Worm (Caenorhabditis elegans) whole organism, early embryonic: Measurements from ENCODE around the gene lgc-24.
A peak's percentile ranks its signal among the peaks of the same experiment; 100 is the strongest.

ENCODE experiments used
- B0310.2 ChIP-seq: sonication (generic microtip); optimal IDR thresholded peaks from 2 replicates; lab custom pipeline; 2016; ENCODE audit warnings: mild to moderate bottlenecking, missing genetic modification characterization, missing compliant biosample characterization
- F13C5.2 ChIP-seq: sonication (generic microtip); optimal IDR thresholded peaks from 2 replicates; lab custom pipeline; 2017; ENCODE audit warnings: mild to moderate bottlenecking, missing genetic modification characterization, inconsistent platforms, missing compliant biosample characterization
- aly-1 ChIP-seq: sonication (generic microtip); optimal IDR thresholded peaks from 2 replicates; lab custom pipeline; 2016; ENCODE audit warnings: missing genetic modification characterization, missing compliant biosample characterization
- ama-1 ChIP-seq: fragments of 150-350 bp; optimal IDR thresholded peaks from 2 replicates; lab custom pipeline; 2014
- ceh-13 ChIP-seq: fragments of 200-800 bp; sonication (Bioruptor generic); optimal IDR thresholded peaks from 2 replicates; lab custom pipeline; 2018; ENCODE audit warnings: mild to moderate bottlenecking, missing genetic modification characterization, missing compliant biosample characterization
- ceh-36 ChIP-seq: sonication (generic microtip); optimal IDR thresholded peaks from 2 replicates; lab custom pipeline; 2016; ENCODE audit warnings: missing genetic modification characterization, inconsistent platforms, missing compliant biosample characterization
- ets-7 ChIP-seq: sonication (generic microtip); optimal IDR thresholded peaks from 2 replicates; lab custom pipeline; 2016; ENCODE audit warnings: missing genotype, missing genetic modification characterization, missing compliant biosample characterization
- flt-1 ChIP-seq: fragments of 200-800 bp; sonication (Bioruptor generic); IDR thresholded peaks from 2 replicates; pipeline ENCODE4 v1.3.6; 2022; ENCODE audit warnings: missing genetic modification characterization, missing compliant biosample characterization
- hmbx-1 ChIP-seq: sonication (generic microtip); optimal IDR thresholded peaks from 2 replicates; lab custom pipeline; 2016; ENCODE audit warnings: mild to moderate bottlenecking, missing genetic modification characterization, missing compliant biosample characterization
- hmg-4 ChIP-seq: fragments of 200-800 bp; sonication (Bioruptor generic); optimal IDR thresholded peaks from 2 replicates; lab custom pipeline; 2018; ENCODE audit warnings: mild to moderate bottlenecking, missing genetic modification characterization, missing compliant biosample characterization
- hnd-1 ChIP-seq: sonication (generic microtip); optimal IDR thresholded peaks from 2 replicates; lab custom pipeline; 2016; ENCODE audit warnings: missing genetic modification characterization, missing compliant biosample characterization
- pes-1 ChIP-seq: fragments of 200-800 bp; sonication (Bioruptor generic); IDR thresholded peaks from 2 replicates; pipeline ENCODE4 v1.3.6; 2022; ENCODE audit warnings: missing genetic modification reagents, missing genetic modification characterization, missing compliant biosample characterization
- scrt-1 ChIP-seq: fragments of 200-800 bp; sonication (Bioruptor generic); IDR thresholded peaks from 2 replicates; pipeline ENCODE4 v1.3.6; 2022; ENCODE audit warnings: missing genetic modification characterization, missing compliant biosample characterization
- sea-1 ChIP-seq: fragments of 200-800 bp; sonication (Bioruptor generic); conservative IDR thresholded peaks from 2 replicates; pipeline ENCODE4 v1.3.6; 2022; ENCODE audit warnings: missing genetic modification characterization, missing compliant biosample characterization
- tbx-11 ChIP-seq: fragments of 200-800 bp; sonication (Bioruptor generic); IDR thresholded peaks from 2 replicates; pipeline ENCODE4 v1.3.6; 2022; ENCODE audit warnings: missing genetic modification characterization, missing compliant biosample characterization
- tbx-37 ChIP-seq: fragments of 200-800 bp; sonication (Bioruptor generic); conservative IDR thresholded peaks from 2 replicates; pipeline ENCODE4 v1.3.6; 2022; ENCODE audit warnings: missing genetic modification reagents, missing genetic modification characterization, missing compliant biosample characterization
- tra-4 ChIP-seq: sonication (generic microtip); optimal IDR thresholded peaks from 2 replicates; lab custom pipeline; 2017; ENCODE audit warnings: missing genetic modification characterization, missing compliant biosample characterization

lgc-24 gene

ce11 chrX:12038728-12039127, 29.6 kb upstream of the lgc-24 start:
- no peak for TF ChIP-seq B0310.2 (tag; lab: Kevin White, UChicago)
- TF ChIP-seq sea-1: no peak
- no peak for TF ChIP-seq ama-1
- no peak for TF ChIP-seq flt-1
- no peak for TF ChIP-seq hnd-1 (tag; lab: Kevin White, UChicago)
- TF ChIP-seq ets-7 (tag; lab: Kevin White, UChicago): no peak
- no peak for TF ChIP-seq pes-1 (GFP tag; lab: Robert Waterston, UW)
- TF ChIP-seq ceh-13 (GFP tag; lab: Kevin White, UChicago): no peak
- TF ChIP-seq hmbx-1 (tag; lab: Kevin White, UChicago): no peak
- no peak for TF ChIP-seq tbx-11 (GFP tag; lab: Robert Waterston, UW)

DNA sequence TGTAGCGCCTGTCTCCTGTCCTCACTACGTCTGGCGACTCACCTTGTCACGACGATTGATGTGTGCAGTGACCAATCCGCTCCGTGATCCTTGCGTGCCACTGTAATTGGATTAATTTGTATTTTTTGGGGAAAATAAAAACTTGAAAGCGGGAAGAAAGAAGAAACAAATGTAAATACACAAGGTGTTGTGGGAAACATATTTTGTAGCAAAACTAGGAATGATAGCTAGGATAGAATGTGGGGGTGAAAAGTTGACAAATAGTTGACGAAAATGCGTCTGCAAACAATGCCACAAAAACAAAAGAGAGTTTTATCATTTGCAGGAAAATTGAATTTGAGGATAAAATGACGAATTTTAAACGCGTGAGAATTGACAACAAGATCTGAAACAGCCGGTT, 11.4 kb upstream of the lgc-24 start, which contains the start of gene B0198.3:
B0198.3 (minus strand) TSS at position 101 of the 400 bp plus-strand sequence.
- no peak for TF ChIP-seq ets-7 (tag; lab: Kevin White, UChicago)
- no peak for TF ChIP-seq flt-1
- no peak for TF ChIP-seq ceh-13 (GFP tag; lab: Kevin White, UChicago)
- no peak for TF ChIP-seq pes-1 (GFP tag; lab: Robert Waterston, UW)
- no peak for TF ChIP-seq tbx-37
- TF ChIP-seq scrt-1: no peak
- TF ChIP-seq hnd-1 (tag; lab: Kevin White, UChicago): no peak
- no peak for TF ChIP-seq sea-1
- no peak for TF ChIP-seq hmbx-1 (tag; lab: Kevin White, UChicago)
- TF ChIP-seq tra-4: no peak
- TF ChIP-seq ama-1: no peak
- TF ChIP-seq hmg-4 (GFP tag; lab: Kevin White, UChicago): no peak
- TF ChIP-seq F13C5.2 (tag; lab: Kevin White, UChicago): no peak
- no peak for TF ChIP-seq B0310.2 (tag; lab: Kevin White, UChicago)
- no peak for TF ChIP-seq aly-1 (tag; lab: Kevin White, UChicago)
- TF ChIP-seq ceh-36 (tag; lab: Kevin White, UChicago): no peak
- TF ChIP-seq tbx-11 (GFP tag; lab: Robert Waterston, UW): no peak

DNA sequence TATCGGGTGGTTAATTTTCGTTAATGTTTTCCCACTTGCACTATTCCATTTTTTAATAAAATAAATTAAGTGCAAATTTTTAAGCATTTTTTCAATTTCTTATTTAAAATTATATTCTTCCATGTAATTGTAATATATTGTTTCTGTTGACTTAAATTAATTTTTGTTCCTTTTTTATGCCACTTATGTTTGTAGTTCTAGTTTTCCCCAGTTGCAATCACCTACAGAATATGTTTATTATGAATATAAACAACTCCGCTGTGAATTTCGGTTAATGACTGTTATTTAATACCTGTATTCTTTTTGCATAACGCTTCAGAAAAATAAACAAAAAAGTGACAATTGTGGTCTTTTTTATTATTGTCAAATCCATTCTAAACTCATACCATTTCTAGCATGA, 3.4 kb upstream of the lgc-24 start, which contains the start of gene lgc-23:
lgc-23 (plus strand) TSS at position 301 of the 400 bp plus-strand sequence.
- TF ChIP-seq ceh-13 (GFP tag; lab: Kevin White, UChicago) (no peak), sea-1 (no peak), tbx-37 (no peak), flt-1 (no peak), B0310.2 (tag; lab: Kevin White, UChicago) (no peak), aly-1 (tag; lab: Kevin White, UChicago) (no peak), tbx-11 (GFP tag; lab: Robert Waterston, UW) (no peak), hmg-4 (GFP tag; lab: Kevin White, UChicago) (no peak), scrt-1 (no peak), ama-1 (no peak)

DNA sequence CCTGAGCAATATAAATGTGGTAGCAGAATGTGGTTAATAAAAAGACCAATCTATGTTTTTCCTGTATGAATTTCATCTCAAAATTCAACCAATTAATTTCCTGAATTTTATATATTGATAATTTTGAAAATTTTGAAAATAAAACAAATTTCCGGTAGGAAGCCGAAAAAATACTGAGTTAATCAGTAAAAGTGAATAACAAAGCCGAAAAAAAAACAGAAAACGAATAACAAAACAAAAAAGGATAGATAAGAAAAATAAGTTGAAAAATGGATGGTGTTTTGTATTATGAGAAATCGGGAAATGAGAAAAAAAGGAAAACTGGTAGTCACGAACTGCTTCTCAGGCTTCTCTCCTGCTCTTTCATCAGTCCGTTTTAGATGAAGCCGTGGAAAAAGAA, 5.4 kb downstream of the lgc-24 start, which contains the start of gene tmem-145:
tmem-145 (minus strand) TSS at position 101 of the 400 bp plus-strand sequence.
- TF ChIP-seq tbx-11 (GFP tag; lab: Robert Waterston, UW): no peak
- TF ChIP-seq hnd-1 (tag; lab: Kevin White, UChicago): no peak
- no peak for TF ChIP-seq tra-4
- TF ChIP-seq flt-1: no peak
- no peak for TF ChIP-seq sea-1
- TF ChIP-seq aly-1 (tag; lab: Kevin White, UChicago): no peak
- TF ChIP-seq ceh-13 (GFP tag; lab: Kevin White, UChicago): no peak
- no peak for TF ChIP-seq hmbx-1 (tag; lab: Kevin White, UChicago)
- no peak for TF ChIP-seq ets-7 (tag; lab: Kevin White, UChicago)
- TF ChIP-seq tbx-37: no peak
- TF ChIP-seq hmg-4 (GFP tag; lab: Kevin White, UChicago): no peak
- TF ChIP-seq scrt-1: no peak
- no peak for TF ChIP-seq F13C5.2 (tag; lab: Kevin White, UChicago)

DNA sequence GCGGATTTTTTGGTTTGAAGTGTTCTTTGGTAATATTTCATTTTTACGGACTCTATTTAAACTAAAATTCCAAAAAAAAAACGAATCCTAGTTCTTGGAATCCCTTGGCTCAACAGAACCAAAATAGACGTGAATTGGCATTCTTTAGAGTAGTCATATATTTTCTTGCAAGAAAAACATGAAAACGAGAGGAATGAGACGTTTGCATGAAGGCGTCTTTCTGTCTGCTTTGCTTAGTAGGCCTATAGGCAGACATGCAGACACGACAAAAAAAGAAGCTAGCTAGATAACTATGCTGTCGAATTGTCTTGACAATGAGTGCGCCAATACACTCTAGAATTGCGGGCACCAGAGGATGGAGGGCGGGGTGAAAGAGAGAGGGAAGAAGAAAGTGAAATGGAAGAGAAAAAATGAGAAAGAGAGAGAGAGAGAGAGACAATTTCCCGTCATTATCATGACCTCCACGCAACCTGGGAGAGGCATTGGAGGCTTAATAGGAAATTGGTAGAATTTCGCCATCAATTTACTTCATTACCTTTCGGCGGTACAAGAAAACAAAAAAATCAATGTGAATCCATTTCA, 12.3 kb downstream of the lgc-24 start:
- TF ChIP-seq ama-1 (no peak), F13C5.2 (tag; lab: Kevin White, UChicago) (no peak)

- TF ChIP-seq scrt-1 (no peak), ama-1 (no peak), tbx-37 (no peak), ceh-36 (tag; lab: Kevin White, UChicago) (no peak)
These were observed 12.9 kb downstream of the lgc-24 start for ce11 chrX:12081250-12081649.

ce11 chrX:12082813-12083212, 14.5 kb downstream of the lgc-24 start:
- TF ChIP-seq tbx-11 (GFP tag; lab: Robert Waterston, UW) (no peak), scrt-1 (no peak)

DNA sequence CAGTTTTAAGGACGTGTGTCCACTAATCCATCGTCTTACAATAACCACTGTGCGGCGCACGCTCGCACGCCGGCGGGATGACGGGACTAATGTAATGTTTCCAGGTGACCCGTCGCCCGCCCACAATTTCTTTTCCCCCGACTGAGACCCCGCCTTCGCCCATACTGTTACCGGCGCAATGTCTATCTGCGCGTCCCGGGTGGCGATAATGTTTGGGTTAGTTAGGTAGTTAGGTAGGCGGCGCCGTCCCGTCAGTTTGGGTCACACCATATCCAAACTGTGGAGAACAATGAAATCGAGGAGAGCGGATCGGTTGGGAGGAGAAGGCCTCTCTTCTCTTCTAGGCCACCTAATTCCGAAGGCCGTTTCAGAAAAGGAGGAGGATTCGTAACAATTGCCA, 17.9 kb downstream of the lgc-24 start:
- TF ChIP-seq aly-1 (tag; lab: Kevin White, UChicago): peak; percentile 1
- TF ChIP-seq ceh-36 (tag; lab: Kevin White, UChicago): peak; percentile 26
- TF ChIP-seq F13C5.2 (tag; lab: Kevin White, UChicago): no peak
- TF ChIP-seq tra-4: no peak
- no peak; the same call in 1 of the 2 replicates for TF ChIP-seq pes-1 (GFP tag; lab: Robert Waterston, UW)
- TF ChIP-seq hmg-4 (GFP tag; lab: Kevin White, UChicago): peak; percentile 27

ce11 chrX:12092621-12093020, 24.3 kb downstream of the lgc-24 start:
- no peak for TF ChIP-seq sea-1
- no peak for TF ChIP-seq ets-7 (tag; lab: Kevin White, UChicago)
- no peak for TF ChIP-seq hmg-4 (GFP tag; lab: Kevin White, UChicago)
- TF ChIP-seq scrt-1: no peak
- no peak for TF ChIP-seq hnd-1 (tag; lab: Kevin White, UChicago)
- no peak for TF ChIP-seq pes-1 (GFP tag; lab: Robert Waterston, UW)
- no peak for TF ChIP-seq ceh-36 (tag; lab: Kevin White, UChicago)
- no peak for TF ChIP-seq F13C5.2 (tag; lab: Kevin White, UChicago)
- no peak for TF ChIP-seq aly-1 (tag; lab: Kevin White, UChicago)
- no peak for TF ChIP-seq tbx-11 (GFP tag; lab: Robert Waterston, UW)
- TF ChIP-seq ceh-13 (GFP tag; lab: Kevin White, UChicago): no peak
- no peak for TF ChIP-seq tbx-37
- TF ChIP-seq tra-4: no peak
- no peak for TF ChIP-seq B0310.2 (tag; lab: Kevin White, UChicago)
